Fruit fly (Drosophila melanogaster) whole organism: ENCODE data around the gene CG14853.

Experiments used
- CG8478 ChIP-seq: fragments of >200 bp; optimal IDR thresholded peaks from 2 replicates; lab custom pipeline; 2018; ENCODE audit warnings: inconsistent platforms
- Dll ChIP-seq: fragments of >200 bp; optimal IDR thresholded peaks from 2 replicates; lab custom pipeline; 2017
- EcR ChIP-seq, 2 experiments: fragments of >200 bp; optimal IDR thresholded peaks; 2 replicates each; lab custom pipeline; 2017; ENCODE audit warnings: missing biosample characterization in 2 of 2, missing genetic modification characterization in 2 of 2, missing genetic modification reagents in 2 of 2
- pan ChIP-seq: fragments of >200 bp; optimal IDR thresholded peaks from 2 replicates; lab custom pipeline; 2017
- psq ChIP-seq: fragments of >200 bp; optimal IDR thresholded peaks from 2 replicates; lab custom pipeline; 2017
- usp ChIP-seq: fragments of >200 bp; optimal IDR thresholded peaks from 2 replicates; lab custom pipeline; 2017; ENCODE audit warnings: missing biosample characterization, missing genetic modification characterization, mixed read lengths

- no peak for TF ChIP-seq Dll
- no peak for TF ChIP-seq EcR (GFP tag; optimal IDR thresholded peaks at IDR 0.05; lab: Kevin White, UChicago)
- no peak for TF ChIP-seq pan (lab: Kevin White, UChicago)
- no peak for TF ChIP-seq usp
- no peak for TF ChIP-seq psq (lab: Kevin White, UChicago)
- no peak for TF ChIP-seq CG8478 (lab: Kevin White, UChicago)
Observed at dm6 chr3R:14562040-14562439, 47.4 kb upstream of the CG14853 start, which contains the start of gene CG14851.
